Worm (Caenorhabditis elegans) whole organism, L1 larva: ENCODE measurements around the gene F20D6.1.

Experiments
- aha-1 ChIP-seq: fragments of 150-350 bp; optimal IDR thresholded peaks from 2 replicates; lab custom pipeline; 2014; ENCODE audit warnings: missing biosample characterization, missing genetic modification characterization
- blmp-1 ChIP-seq: fragments of 150-350 bp; optimal IDR thresholded peaks from 2 replicates; lab custom pipeline; 2014; ENCODE audit warnings: missing biosample characterization, missing genetic modification characterization
- ceh-88 ChIP-seq: fragments of 200-800 bp; sonication (Bioruptor generic); IDR thresholded peaks from 2 replicates; pipeline ENCODE4 v1.3.6; 2022; ENCODE audit warnings: missing genetic modification characterization, missing compliant biosample characterization
- ces-1 ChIP-seq: fragments of 150-350 bp; optimal IDR thresholded peaks from 2 replicates; lab custom pipeline; 2014; ENCODE audit warnings: missing biosample characterization, missing genetic modification reagents, missing genetic modification characterization
- dpl-1 ChIP-seq, 3 experiments: fragments of 150-350 bp in 2 of 3; sonication (generic microtip) in 1 of 3; optimal IDR thresholded peaks; 2 replicates each; lab custom pipeline; 2014 to 2017; ENCODE audit warnings: missing biosample characterization in 3 of 3, missing genetic modification characterization in 3 of 3, missing genetic modification reagents in 3 of 3
- dsc-1 ChIP-seq: sonication (generic microtip); optimal IDR thresholded peaks from 2 replicates; lab custom pipeline; 2016; ENCODE audit warnings: mild to moderate bottlenecking, missing genetic modification characterization, missing compliant biosample characterization
- efl-1 ChIP-seq, 4 experiments: fragments of 150-350 bp; optimal IDR thresholded peaks in 3 of 4; peaks in 1 of 4; 1 replicate in 1 of 4; 2 replicates in 3 of 4; lab custom pipeline; 2014; ENCODE audit warnings: missing biosample characterization in 2 of 4, missing genetic modification characterization in 2 of 4, missing genetic modification reagents in 2 of 4
- efl-3 ChIP-seq: fragments of 200-800 bp; sonication (Bioruptor generic); optimal IDR thresholded peaks from 2 replicates; lab custom pipeline; 2018; ENCODE audit warnings: mild to moderate bottlenecking, missing genetic modification characterization, missing compliant biosample characterization
- elt-2 ChIP-seq: sonication (generic microtip); optimal IDR thresholded peaks from 2 replicates; lab custom pipeline; 2016; ENCODE audit warnings: missing genetic modification characterization, mild to moderate bottlenecking, inconsistent platforms, missing compliant biosample characterization, missing genetic modification reagents
- ets-5 ChIP-seq: fragments of 200-800 bp; sonication (Bioruptor generic); IDR thresholded peaks from 2 replicates; pipeline ENCODE4 v1.3.6; 2022; ENCODE audit warnings: missing genetic modification characterization, missing compliant biosample characterization
- fkh-10 ChIP-seq: sonication (generic microtip); optimal IDR thresholded peaks from 2 replicates; lab custom pipeline; 2017; ENCODE audit warnings: missing biosample characterization, missing genetic modification reagents, missing genetic modification characterization
- fkh-4 ChIP-seq: sonication (generic microtip); optimal IDR thresholded peaks from 2 replicates; lab custom pipeline; 2016; ENCODE audit warnings: missing compliant biosample characterization, missing genetic modification characterization, borderline replicate concordance
- fkh-8 ChIP-seq: sonication (generic microtip); optimal IDR thresholded peaks from 2 replicates; lab custom pipeline; 2016; ENCODE audit warnings: mild to moderate bottlenecking, missing genetic modification characterization, missing compliant biosample characterization
- fos-1 ChIP-seq: fragments of 150-350 bp; optimal IDR thresholded peaks from 2 replicates; lab custom pipeline; 2014; ENCODE audit warnings: missing biosample characterization, missing genetic modification characterization
- hpl-2 ChIP-seq: fragments of 150-350 bp; optimal IDR thresholded peaks from 2 replicates; lab custom pipeline; 2014; ENCODE audit warnings: missing biosample characterization, missing genetic modification reagents, missing genetic modification characterization
- jun-1 ChIP-seq: fragments of 150-350 bp; optimal IDR thresholded peaks from 2 replicates; lab custom pipeline; 2014; ENCODE audit warnings: missing biosample characterization, missing genetic modification reagents, missing genetic modification characterization
- lin-14 ChIP-seq: fragments of 200-800 bp; sonication (Bioruptor generic); optimal IDR thresholded peaks from 2 replicates; lab custom pipeline; 2018; ENCODE audit warnings: mild to moderate bottlenecking, missing genetic modification characterization, moderate library complexity, missing compliant biosample characterization
- lin-35 ChIP-seq, 2 experiments: fragments of 150-350 bp; optimal IDR thresholded peaks; 2 replicates each; lab custom pipeline; 2014; ENCODE audit warnings: missing biosample characterization in 2 of 2, missing genetic modification characterization in 2 of 2, missing genetic modification reagents in 2 of 2
- lin-39 ChIP-seq: fragments of 150-350 bp; optimal IDR thresholded peaks from 2 replicates; lab custom pipeline; 2014; ENCODE audit warnings: missing biosample characterization, missing genetic modification reagents, missing genetic modification characterization
- lsy-2 ChIP-seq, 2 experiments: fragments of 150-350 bp; optimal IDR thresholded peaks; 2 replicates each; lab custom pipeline; 2014; ENCODE audit warnings: missing biosample characterization in 2 of 2, missing genetic modification characterization in 2 of 2
- nhr-11 ChIP-seq: fragments of 150-350 bp; optimal IDR thresholded peaks from 2 replicates; lab custom pipeline; 2014; ENCODE audit warnings: missing biosample characterization, missing genetic modification characterization
- nhr-12 ChIP-seq: sonication (generic microtip); optimal IDR thresholded peaks from 2 replicates; lab custom pipeline; 2017; ENCODE audit warnings: missing biosample characterization, missing genetic modification characterization
- nhr-20 ChIP-seq: sonication (generic microtip); optimal IDR thresholded peaks from 2 replicates; lab custom pipeline; 2016; ENCODE audit warnings: mild to moderate bottlenecking, missing genetic modification characterization, missing compliant biosample characterization
- nhr-28 ChIP-seq: fragments of 150-350 bp; optimal IDR thresholded peaks from 2 replicates; lab custom pipeline; 2014; ENCODE audit warnings: missing biosample characterization, missing genetic modification characterization
- nhr-71 ChIP-seq: sonication (generic microtip); optimal IDR thresholded peaks from 2 replicates; lab custom pipeline; 2016; ENCODE audit warnings: mild to moderate bottlenecking, missing genetic modification characterization, moderate library complexity, missing compliant biosample characterization
- nhr-77 ChIP-seq: fragments of 150-350 bp; optimal IDR thresholded peaks from 2 replicates; lab custom pipeline; 2014; ENCODE audit warnings: missing biosample characterization, missing genetic modification characterization
- nhr-84 ChIP-seq: sonication (generic microtip); optimal IDR thresholded peaks from 2 replicates; lab custom pipeline; 2017; ENCODE audit warnings: missing biosample characterization, missing genetic modification characterization
- pax-3 ChIP-seq: fragments of 200-800 bp; sonication (Bioruptor generic); optimal IDR thresholded peaks from 2 replicates; lab custom pipeline; 2018; ENCODE audit warnings: mild to moderate bottlenecking, missing genetic modification characterization, moderate library complexity, missing compliant biosample characterization
- pqm-1 ChIP-seq: sonication (generic microtip); optimal IDR thresholded peaks from 3 replicates; lab custom pipeline; 2017; ENCODE audit warnings: missing biosample characterization, missing genetic modification characterization
- unc-30 ChIP-seq: sonication (generic microtip); optimal IDR thresholded peaks from 2 replicates; lab custom pipeline; 2017; ENCODE audit warnings: missing biosample characterization, missing genetic modification characterization
- unc-86 ChIP-seq: sonication (generic microtip); optimal IDR thresholded peaks from 2 replicates; lab custom pipeline; 2016; ENCODE audit warnings: missing genetic modification characterization, missing compliant biosample characterization
- vab-15 ChIP-seq: sonication (generic microtip); optimal IDR thresholded peaks from 2 replicates; lab custom pipeline; 2017; ENCODE audit warnings: missing genotype, mild to moderate bottlenecking, missing genetic modification characterization, missing compliant biosample characterization
- ztf-11 ChIP-seq, 2 experiments: sonication (generic microtip); optimal IDR thresholded peaks; 2 replicates each; lab custom pipeline; 2016 to 2017; ENCODE audit warnings: missing genetic modification characterization in 2 of 2, missing biosample characterization in 1 of 2, missing compliant biosample characterization in 1 of 2
- ztf-4 ChIP-seq: fragments of 150-350 bp; optimal IDR thresholded peaks from 2 replicates; lab custom pipeline; 2014; ENCODE audit warnings: missing biosample characterization, missing genetic modification characterization

Gene F20D6.1

ce11 chrV:8212816-8213215, 22.3 kb downstream of the F20D6.1 start:
- TF ChIP-seq lin-35 (GFP tag; optimal IDR thresholded peaks at IDR 0.05; lab: Kevin White, UChicago), result peak in 1 of 2 experiments; percentile 10
- TF ChIP-seq nhr-11 (tag; lab: Kevin White, UChicago), result no peak
- TF ChIP-seq efl-3 (GFP tag; lab: Kevin White, UChicago), result no peak
- peak; percentile 67 for TF ChIP-seq elt-2
- TF ChIP-seq, all 84 proteins: peak for 2

- TF ChIP-seq nhr-77 (tag; lab: Kevin White, UChicago) (no peak), fos-1 (tag; lab: Kevin White, UChicago) (no peak), lin-14 (GFP tag; lab: Kevin White, UChicago) (no peak), nhr-12 (no peak)
These were observed 23.3 kb downstream of the F20D6.1 start, which contains the start of gene K07C11.7 for ce11 chrV:8213868-8214267. Gene K07C11.7 (minus strand): TSS chrV:8213968.

- TF ChIP-seq lin-14 (GFP tag; lab: Kevin White, UChicago), result peak; percentile 49
- TF ChIP-seq nhr-20 (tag; lab: Kevin White, UChicago), result no peak
- TF ChIP-seq fkh-8 (tag; lab: Kevin White, UChicago), result no peak
- TF ChIP-seq pax-3 (tag; lab: Kevin White, UChicago), result no peak
- no peak for TF ChIP-seq hpl-2
- TF ChIP-seq unc-30 (tag; lab: Kevin White, UChicago), result no peak
- TF ChIP-seq ceh-88 (GFP tag; lab: Robert Waterston, UW), result no peak
- TF ChIP-seq lsy-2 (tag; optimal IDR thresholded peaks at IDR 0.05; lab: Kevin White, UChicago), result peak in 1 of 2 experiments; percentile 5
- TF ChIP-seq fkh-10, result no peak
- no peak for TF ChIP-seq nhr-28 (tag; lab: Kevin White, UChicago)
- no peak for TF ChIP-seq ces-1 (GFP tag; lab: Kevin White, UChicago)
These were observed 24.6 kb downstream of the F20D6.1 start for ce11 chrV:8215158-8215557.

ce11 chrV:8217118-8217517, 26.6 kb downstream of the F20D6.1 start:
- TF ChIP-seq nhr-12, result no peak
- TF ChIP-seq pax-3 (tag; lab: Kevin White, UChicago), result no peak
- TF ChIP-seq hpl-2, result no peak
- no peak for TF ChIP-seq efl-1 (optimal IDR thresholded peaks at IDR 0.05; lab: Kevin White, UChicago)
- TF ChIP-seq efl-1 (GFP tag; optimal IDR thresholded peaks at IDR 0.05 in 1 of 2; lab: Kevin White, UChicago), result peak in 1 of 2 experiments; percentile 58
- peak; percentile 74 for TF ChIP-seq elt-2
- no peak for TF ChIP-seq ztf-11 (tag; optimal IDR thresholded peaks at IDR 0.05; lab: Kevin White, UChicago)
- TF ChIP-seq pqm-1 (tag; lab: Kevin White, UChicago), result peak; percentile 91
- TF ChIP-seq aha-1 (tag; lab: Kevin White, UChicago), result no peak

- no peak for TF ChIP-seq nhr-84
- no peak for TF ChIP-seq lin-39 (tag; lab: Kevin White, UChicago)
- no peak for TF ChIP-seq dpl-1 (GFP tag; optimal IDR thresholded peaks at IDR 0.05; lab: Kevin White, UChicago)
- no peak for TF ChIP-seq nhr-20 (tag; lab: Kevin White, UChicago)
- no peak for TF ChIP-seq ztf-4 (tag; lab: Kevin White, UChicago)
- TF ChIP-seq dsc-1 (tag; lab: Kevin White, UChicago), result peak; percentile 88
- TF ChIP-seq fkh-10, result peak; percentile 51
- peak; percentile 56 for TF ChIP-seq lin-14 (GFP tag; lab: Kevin White, UChicago)
- TF ChIP-seq jun-1 (tag; lab: Kevin White, UChicago), result no peak
- peak; percentile 23 for TF ChIP-seq fkh-4 (tag; lab: Kevin White, UChicago)
- TF ChIP-seq nhr-71 (tag; lab: Kevin White, UChicago), result peak; percentile 10
- no peak for TF ChIP-seq unc-86
- no peak for TF ChIP-seq vab-15 (tag; lab: Kevin White, UChicago)
- TF ChIP-seq efl-1 (optimal IDR thresholded peaks at IDR 0.05; lab: Kevin White, UChicago), result no peak
- TF ChIP-seq efl-1 (GFP tag; optimal IDR thresholded peaks at IDR 0.05 in 1 of 2; lab: Kevin White, UChicago), result peak in 1 of 2 experiments; percentile 82
- TF ChIP-seq ets-5, result no peak
- no peak for TF ChIP-seq ceh-88 (GFP tag; lab: Robert Waterston, UW)
- no peak for TF ChIP-seq blmp-1 (tag; lab: Kevin White, UChicago)
- TF ChIP-seq lin-35 (GFP tag; optimal IDR thresholded peaks at IDR 0.05; lab: Kevin White, UChicago), result peak in 1 of 2 experiments; percentile 13
These were observed 27.2 kb downstream of the F20D6.1 start, which contains the start of gene K07C11.8 for ce11 chrV:8217661-8218265. Gene K07C11.8 (minus strand): TSS chrV:8217884.
